Worm (Caenorhabditis elegans) whole organism, young adult: ENCODE measurements around the gene F35G12.12.

Experiments used
- B0019.2 ChIP-seq: fragments of 200-800 bp; sonication (Bioruptor generic); conservative IDR thresholded peaks from 2 replicates; pipeline ENCODE4 v1.3.6; 2022; ENCODE audit warnings: missing genetic modification reagents, missing genetic modification characterization, missing compliant biosample characterization
- C06A6.2 ChIP-seq: fragments of 200-800 bp; sonication (Bioruptor generic); conservative IDR thresholded peaks from 2 replicates; pipeline ENCODE4 v1.3.6; 2022; ENCODE audit warnings: missing genetic modification characterization, missing compliant biosample characterization
- F52B5.7 ChIP-seq: sonication (generic microtip); optimal IDR thresholded peaks from 2 replicates; lab custom pipeline; 2016; ENCODE audit warnings: mild to moderate bottlenecking, missing genetic modification characterization, missing compliant biosample characterization
- F57C9.4 ChIP-seq: sonication (generic microtip); optimal IDR thresholded peaks from 2 replicates; lab custom pipeline; 2017; ENCODE audit warnings: mild to moderate bottlenecking, missing genetic modification characterization, missing compliant biosample characterization
- K11D2.4 ChIP-seq: fragments of 200-800 bp; sonication (Bioruptor generic); IDR thresholded peaks from 2 replicates; pipeline ENCODE4 v1.3.6; 2022; ENCODE audit warnings: missing genetic modification reagents, missing genetic modification characterization, missing compliant biosample characterization
- T07F8.4 ChIP-seq: sonication (generic microtip); optimal IDR thresholded peaks from 2 replicates; lab custom pipeline; 2016; ENCODE audit warnings: mild to moderate bottlenecking, missing genetic modification characterization, moderate library complexity, missing compliant biosample characterization
- T26A5.8 ChIP-seq: sonication (generic microtip); optimal IDR thresholded peaks from 2 replicates; lab custom pipeline; 2016; ENCODE audit warnings: missing genetic modification characterization, missing compliant biosample characterization
- Y53F4B.3 ChIP-seq: fragments of 200-800 bp; sonication (Bioruptor generic); IDR thresholded peaks from 2 replicates; pipeline ENCODE4 v1.3.6; 2022; ENCODE audit warnings: missing genetic modification reagents, missing genetic modification characterization, missing compliant biosample characterization
- Y56A3A.18 ChIP-seq: fragments of 200-800 bp; sonication (Bioruptor generic); IDR thresholded peaks from 2 replicates; pipeline ENCODE4 v1.3.6; 2022; ENCODE audit warnings: missing genetic modification reagents, missing genetic modification characterization, missing compliant biosample characterization
- Y79H2A.3 ChIP-seq: fragments of 200-800 bp; sonication (Bioruptor generic); conservative IDR thresholded peaks from 2 replicates; pipeline ENCODE4 v1.3.6; 2022; ENCODE audit warnings: missing genetic modification reagents, missing genetic modification characterization, missing compliant biosample characterization
- akir-1 ChIP-seq: fragments of 200-800 bp; sonication (Bioruptor generic); optimal IDR thresholded peaks from 2 replicates; lab custom pipeline; 2018; ENCODE audit warnings: mild to moderate bottlenecking, missing genetic modification characterization, moderate library complexity, missing compliant biosample characterization
- aptf-2 ChIP-seq: fragments of 200-800 bp; sonication (Bioruptor generic); conservative IDR thresholded peaks from 2 replicates; pipeline ENCODE4 v1.3.6; 2022; ENCODE audit warnings: missing genetic modification reagents, missing genetic modification characterization, missing compliant biosample characterization
- aptf-3 ChIP-seq: fragments of 200-800 bp; sonication (Bioruptor generic); IDR thresholded peaks from 2 replicates; pipeline ENCODE4 v1.3.6; 2022; ENCODE audit warnings: missing genetic modification characterization, missing compliant biosample characterization
- athp-1 ChIP-seq: sonication (generic microtip); optimal IDR thresholded peaks from 2 replicates; lab custom pipeline; 2017; ENCODE audit warnings: mild to moderate bottlenecking, missing genetic modification characterization, missing compliant biosample characterization
- attf-3 ChIP-seq: fragments of 200-800 bp; sonication (Bioruptor generic); conservative IDR thresholded peaks from 2 replicates; pipeline ENCODE4 v1.3.6; 2022; ENCODE audit warnings: missing genetic modification reagents, missing genetic modification characterization, missing compliant biosample characterization
- attf-5 ChIP-seq: fragments of 200-800 bp; sonication (Bioruptor generic); optimal IDR thresholded peaks from 2 replicates; lab custom pipeline; 2018; ENCODE audit warnings: mild to moderate bottlenecking, missing genetic modification characterization, missing compliant biosample characterization
- attf-6 ChIP-seq: fragments of 200-800 bp; sonication (Bioruptor generic); IDR thresholded peaks from 2 replicates; pipeline ENCODE4 v1.3.6; 2022; ENCODE audit warnings: missing genetic modification reagents, missing genetic modification characterization, missing compliant biosample characterization
- ceh-27 ChIP-seq: fragments of 200-800 bp; sonication (Bioruptor generic); optimal IDR thresholded peaks from 2 replicates; lab custom pipeline; 2018; ENCODE audit warnings: mild to moderate bottlenecking, missing genetic modification characterization, moderate library complexity, missing compliant biosample characterization
- ceh-58 ChIP-seq: fragments of 200-800 bp; sonication (Bioruptor generic); IDR thresholded peaks from 2 replicates; pipeline ENCODE4 v1.3.6; 2022; ENCODE audit warnings: missing genetic modification characterization, missing compliant biosample characterization
- dpff-1 ChIP-seq: sonication (generic microtip); optimal IDR thresholded peaks from 2 replicates; lab custom pipeline; 2017; ENCODE audit warnings: mild to moderate bottlenecking, missing genetic modification characterization, missing compliant biosample characterization
- dpl-1 ChIP-seq: fragments of 150-350 bp; optimal IDR thresholded peaks from 2 replicates; lab custom pipeline; 2014; ENCODE audit warnings: missing biosample characterization, missing genetic modification reagents, missing genetic modification characterization
- egl-18 ChIP-seq: fragments of 200-800 bp; sonication (Bioruptor generic); IDR thresholded peaks from 2 replicates; pipeline ENCODE4 v1.3.6; 2022; ENCODE audit warnings: missing genetic modification reagents, missing genetic modification characterization, missing compliant biosample characterization
- ets-4 ChIP-seq: fragments of 200-800 bp; sonication (Bioruptor generic); optimal IDR thresholded peaks from 2 replicates; lab custom pipeline; 2018; ENCODE audit warnings: mild to moderate bottlenecking, missing genetic modification characterization, missing compliant biosample characterization
- gei-17 ChIP-seq: fragments of 200-800 bp; sonication (Bioruptor generic); optimal IDR thresholded peaks from 2 replicates; lab custom pipeline; 2018; ENCODE audit warnings: mild to moderate bottlenecking, missing genetic modification characterization, missing compliant biosample characterization
- hlh-26 ChIP-seq: fragments of 200-800 bp; sonication (Bioruptor generic); conservative IDR thresholded peaks from 2 replicates; pipeline ENCODE4 v1.3.6; 2022; ENCODE audit warnings: missing genetic modification reagents, missing genetic modification characterization, missing compliant biosample characterization
- hmg-20 ChIP-seq: fragments of 200-800 bp; sonication (Bioruptor generic); IDR thresholded peaks from 2 replicates; pipeline ENCODE4 v1.3.6; 2022; ENCODE audit warnings: missing genetic modification reagents, missing genetic modification characterization, missing compliant biosample characterization
- hsf-1 ChIP-seq: fragments of 200-800 bp; sonication (Bioruptor generic); IDR thresholded peaks from 2 replicates; pipeline ENCODE4 v1.3.6; 2022; ENCODE audit warnings: missing genetic modification reagents, missing genetic modification characterization, missing compliant biosample characterization
- lin-35 ChIP-seq, 3 experiments: fragments of 150-350 bp in 2 of 3; sonication (generic microtip) in 1 of 3; optimal IDR thresholded peaks; 2 replicates each; lab custom pipeline; 2014 to 2018; ENCODE audit warnings: missing biosample characterization in 3 of 3, missing genetic modification characterization in 3 of 3, missing genetic modification reagents in 3 of 3
- lin-54 ChIP-seq: fragments of 200-800 bp; sonication (Bioruptor generic); optimal IDR thresholded peaks from 2 replicates; lab custom pipeline; 2018; ENCODE audit warnings: mild to moderate bottlenecking, missing genetic modification characterization, missing compliant biosample characterization
- lsl-1 ChIP-seq: fragments of 200-800 bp; sonication (Bioruptor generic); optimal IDR thresholded peaks from 2 replicates; lab custom pipeline; 2018; ENCODE audit warnings: mild to moderate bottlenecking, missing genetic modification characterization, moderate library complexity, missing compliant biosample characterization
- madf-10 ChIP-seq: sonication (generic microtip); optimal IDR thresholded peaks from 2 replicates; lab custom pipeline; 2016; ENCODE audit warnings: mild to moderate bottlenecking, missing genetic modification characterization, missing compliant biosample characterization
- mcd-1 ChIP-seq: fragments of 200-800 bp; sonication (Bioruptor generic); IDR thresholded peaks from 2 replicates; pipeline ENCODE4 v1.3.6; 2022; ENCODE audit warnings: missing genetic modification reagents, missing genetic modification characterization, missing compliant biosample characterization
- mes-4 ChIP-seq: sonication (generic microtip); optimal IDR thresholded peaks from 2 replicates; lab custom pipeline; 2016; ENCODE audit warnings: missing genotype, missing genetic modification characterization, missing compliant biosample characterization
- mxl-1 ChIP-seq: sonication (generic microtip); optimal IDR thresholded peaks from 2 replicates; lab custom pipeline; 2016; ENCODE audit warnings: missing genetic modification characterization, missing compliant biosample characterization
- nfya-2 ChIP-seq: fragments of 200-800 bp; sonication (Bioruptor generic); IDR thresholded peaks from 2 replicates; pipeline ENCODE4 v1.3.6; 2022; ENCODE audit warnings: missing genetic modification reagents, missing genetic modification characterization, missing compliant biosample characterization
- nhr-27 ChIP-seq: fragments of 200-800 bp; sonication (Bioruptor generic); optimal IDR thresholded peaks from 2 replicates; lab custom pipeline; 2018; ENCODE audit warnings: mild to moderate bottlenecking, missing genetic modification characterization, moderate library complexity, missing compliant biosample characterization
- rec-8 ChIP-seq, 2 experiments: sonication (generic microtip); optimal IDR thresholded peaks; 2 replicates each; lab custom pipeline; 2016; ENCODE audit warnings: mild to moderate bottlenecking in 2 of 2, missing genetic modification characterization in 2 of 2, missing genetic modification reagents in 2 of 2, missing genotype in 2 of 2, missing biosample characterization in 1 of 2, missing compliant biosample characterization in 1 of 2, moderate library complexity in 1 of 2
- sdz-38 ChIP-seq: sonication (generic microtip); optimal IDR thresholded peaks from 2 replicates; lab custom pipeline; 2016; ENCODE audit warnings: missing genotype, missing genetic modification characterization, missing compliant biosample characterization
- sea-2 ChIP-seq: fragments of 200-800 bp; sonication (Bioruptor generic); IDR thresholded peaks from 2 replicates; pipeline ENCODE4 v1.3.6; 2022; ENCODE audit warnings: missing genetic modification characterization, missing compliant biosample characterization
- snpc-1.1 ChIP-seq: sonication (generic microtip); optimal IDR thresholded peaks from 2 replicates; lab custom pipeline; 2017; ENCODE audit warnings: missing genetic modification characterization, mild to moderate bottlenecking, missing compliant biosample characterization, antibody characterized with exemption, moderate library complexity, missing genotype, missing genetic modification reagents; ENCODE audit not compliant: insufficient read depth
- snpc-3.4 ChIP-seq: sonication (generic microtip); optimal IDR thresholded peaks from 2 replicates; lab custom pipeline; 2017; ENCODE audit warnings: missing genetic modification characterization, mild to moderate bottlenecking, missing compliant biosample characterization, antibody characterized with exemption, moderate library complexity, missing genotype, missing genetic modification reagents
- snpc-4 ChIP-seq, 5 experiments: fragments of 150-350 bp in 1 of 5; sonication (generic microtip) in 4 of 5; optimal IDR thresholded peaks; 2 replicates each; lab custom pipeline; 2014 to 2018; ENCODE audit warnings: missing genetic modification characterization in 5 of 5, missing biosample characterization in 3 of 5, antibody characterized with exemption in 2 of 5, mild to moderate bottlenecking in 2 of 5, missing compliant biosample characterization in 2 of 5, missing genotype in 2 of 5, moderate library complexity in 2 of 5, missing genetic modification reagents in 1 of 5
- somi-1 ChIP-seq: fragments of 200-800 bp; sonication (Bioruptor generic); optimal IDR thresholded peaks from 2 replicates; lab custom pipeline; 2018; ENCODE audit warnings: mild to moderate bottlenecking, missing genetic modification characterization, missing compliant biosample characterization
- tbx-9 ChIP-seq: sonication (generic microtip); optimal IDR thresholded peaks from 2 replicates; lab custom pipeline; 2016; ENCODE audit warnings: borderline replicate concordance, missing genetic modification characterization, inconsistent platforms, missing compliant biosample characterization
- tlf-1 ChIP-seq: fragments of 200-800 bp; sonication (Bioruptor generic); optimal IDR thresholded peaks from 2 replicates; lab custom pipeline; 2018; ENCODE audit warnings: mild to moderate bottlenecking, missing genetic modification characterization, missing compliant biosample characterization
- ztf-28 ChIP-seq: fragments of 200-800 bp; sonication (Bioruptor generic); IDR thresholded peaks from 2 replicates; pipeline ENCODE4 v1.3.6; 2022; ENCODE audit warnings: missing genetic modification reagents, missing genetic modification characterization, missing compliant biosample characterization
- ztf-3 ChIP-seq: fragments of 200-800 bp; sonication (Bioruptor generic); optimal IDR thresholded peaks from 2 replicates; lab custom pipeline; 2018; ENCODE audit warnings: mild to moderate bottlenecking, missing genetic modification characterization, missing compliant biosample characterization
- ztf-6 ChIP-seq: fragments of 200-800 bp; sonication (Bioruptor generic); IDR thresholded peaks from 2 replicates; pipeline ENCODE4 v1.3.6; 2022; ENCODE audit warnings: missing genetic modification reagents, missing genetic modification characterization, missing compliant biosample characterization

The F35G12.12 gene

DNA sequence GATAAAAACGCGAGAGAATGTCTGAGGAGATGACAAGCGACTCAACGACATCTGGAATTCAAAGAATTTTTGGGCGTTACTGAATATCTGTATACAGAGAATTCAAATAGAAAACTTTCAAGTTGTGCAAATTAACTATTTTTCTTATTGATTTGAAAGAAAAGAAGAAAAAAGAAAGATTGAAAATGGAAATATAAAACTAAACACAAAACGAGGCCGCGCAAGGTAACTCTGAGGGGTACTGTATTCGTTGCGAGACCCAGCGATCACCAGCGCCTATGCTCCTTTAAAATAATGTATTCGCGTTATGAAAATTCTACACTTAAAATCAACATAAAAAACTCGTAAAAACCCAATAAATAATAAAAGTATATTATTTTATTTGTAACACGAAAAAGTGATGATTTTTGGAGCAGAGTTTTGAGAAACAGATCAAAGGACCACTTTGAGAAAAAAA is 14.2 kb downstream of the F35G12.12 start, which contains the start of gene asb-1 (continued):
- TF ChIP-seq nhr-27 (tag; lab: Kevin White, UChicago) (no peak), egl-18 (GFP tag; lab: Robert Waterston, UW) (no peak), lin-35 (GFP tag; optimal IDR thresholded peaks at IDR 0.05; lab: Kevin White, UChicago) (no peak), K11D2.4 (GFP tag; lab: Robert Waterston, UW) (no peak), Y56A3A.18 (GFP tag; lab: Robert Waterston, UW) (no peak), mxl-1 (tag; lab: Kevin White, UChicago) (no peak), athp-1 (tag; lab: Kevin White, UChicago) (no peak), attf-3 (GFP tag; lab: Robert Waterston, UW) (no peak), T07F8.4 (tag; lab: Kevin White, UChicago) (no peak), somi-1 (no peak), F57C9.4 (tag; lab: Kevin White, UChicago) (no peak), sdz-38 (tag; lab: Kevin White, UChicago) (no peak), ztf-6 (no peak), attf-5 (no peak), ztf-28 (GFP tag; lab: Robert Waterston, UW) (0 out of 2 replicates have a peak, but pooled peaks have one; percentile 18), mcd-1 (GFP tag; lab: Robert Waterston, UW) (no peak), dpl-1 (GFP tag; lab: Kevin White, UChicago) (no peak), hlh-26 (GFP tag; lab: Robert Waterston, UW) (no peak), snpc-3.4 (peak; percentile 38), F52B5.7 (no peak), attf-6 (GFP tag; lab: Robert Waterston, UW) (no peak), hmg-20 (GFP tag; lab: Robert Waterston, UW) (no peak), tbx-9 (tag; lab: Kevin White, UChicago) (no peak), nfya-2 (GFP tag; lab: Robert Waterston, UW) (no peak), T26A5.8 (tag; lab: Kevin White, UChicago) (no peak), ceh-58 (GFP tag; lab: Robert Waterston, UW) (no peak), lsl-1 (GFP tag; lab: Kevin White, UChicago) (peak; percentile 95), B0019.2 (GFP tag; lab: Robert Waterston, UW) (no peak), snpc-1.1 (tag; lab: Kevin White, UChicago) (no peak), akir-1 (GFP tag; lab: Kevin White, UChicago) (no peak), mes-4 (tag; lab: Kevin White, UChicago) (no peak), Y79H2A.3 (GFP tag; lab: Robert Waterston, UW) (no peak), ceh-27 (GFP tag; lab: Kevin White, UChicago) (no peak), dpff-1 (tag; lab: Kevin White, UChicago) (no peak), Y53F4B.3 (no peak), aptf-3 (GFP tag; lab: Robert Waterston, UW) (no peak), ets-4 (GFP tag; lab: Kevin White, UChicago) (no peak), lin-54 (GFP tag; lab: Kevin White, UChicago) (peak; percentile 38), hsf-1 (GFP tag; lab: Robert Waterston, UW) (0 out of 2 replicates have a peak, but pooled peaks have one; percentile 48), C06A6.2 (no peak), ztf-3 (no peak), madf-10 (tag; lab: Kevin White, UChicago) (no peak), snpc-4 (GFP tag; optimal IDR thresholded peaks at IDR 0.05; lab: Kevin White, UChicago) (no peak), snpc-4 (tag; optimal IDR thresholded peaks at IDR 0.05; lab: Kevin White, UChicago) (peak in 1 of 4 experiments; percentile 27), aptf-2 (no peak), sea-2 (GFP tag; lab: Robert Waterston, UW) (no peak), rec-8 (tag; optimal IDR thresholded peaks at IDR 0.05; lab: Kevin White, UChicago) (no peak), gei-17 (GFP tag; lab: Kevin White, UChicago) (no peak), tlf-1 (no peak)
